Fruit fly (Drosophila melanogaster) whole organism: ENCODE data around the gene CG34180.
A peak's percentile ranks its signal among the peaks of the same experiment; 100 is the strongest.

Experiments used
- CG8478 ChIP-seq: fragments of >200 bp; optimal IDR thresholded peaks from 2 replicates; lab custom pipeline; 2018; ENCODE audit warnings: inconsistent platforms
- EcR ChIP-seq, 2 experiments: fragments of >200 bp; optimal IDR thresholded peaks; 2 replicates each; lab custom pipeline; 2017; ENCODE audit warnings: missing biosample characterization in 2 of 2, missing genetic modification characterization in 2 of 2, missing genetic modification reagents in 2 of 2
- pan ChIP-seq: fragments of >200 bp; optimal IDR thresholded peaks from 2 replicates; lab custom pipeline; 2017

DNA sequence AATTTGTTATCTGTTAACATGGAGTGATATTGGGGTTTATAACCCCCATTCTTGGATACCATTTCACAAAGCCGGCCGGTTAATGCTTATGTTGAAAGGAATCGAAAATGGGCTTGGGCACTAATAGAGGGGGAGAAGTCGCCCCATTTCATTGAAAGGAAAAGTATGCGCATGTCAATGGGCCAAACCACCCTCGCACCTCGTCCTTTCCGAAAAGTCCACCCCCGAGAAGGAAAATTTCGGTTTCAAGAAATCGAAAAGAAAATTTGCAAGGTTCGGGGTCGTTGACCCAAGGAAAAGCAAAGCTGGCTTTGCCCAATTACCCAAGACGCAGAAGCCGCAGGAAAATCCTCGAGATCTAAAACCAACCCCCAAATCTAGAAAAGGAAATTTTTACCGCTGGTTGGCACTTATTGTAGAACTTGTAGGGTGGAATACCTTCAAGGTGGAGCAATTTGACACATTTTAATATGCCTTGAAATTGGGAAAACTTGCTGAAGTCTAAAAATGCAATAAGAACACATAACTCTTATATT, 16.6 kb downstream of the CG34180 start:
- TF ChIP-seq EcR (GFP tag; optimal IDR thresholded peaks at IDR 0.05; lab: Kevin White, UChicago) = peak in 1 of 2 experiments; percentile 16
- TF ChIP-seq CG8478 (lab: Kevin White, UChicago) = no peak
- TF ChIP-seq pan (lab: Kevin White, UChicago) = no peak
